Fruit fly (Drosophila melanogaster) whole organism, prepupa: ENCODE measurements around the gene if.

Experiments used
- Blimp-1 ChIP-seq: fragments of 200-800 bp; sonication (Bioruptor generic); optimal IDR thresholded peaks from 3 replicates; lab custom pipeline; 2017; ENCODE audit warnings: missing biosample characterization, missing genetic modification characterization, mild to moderate bottlenecking, moderate library complexity, missing genetic modification reagents
- CG10631 ChIP-seq: fragments of 200-800 bp; sonication (Bioruptor generic); optimal IDR thresholded peaks from 2 replicates; lab custom pipeline; 2016; ENCODE audit warnings: missing biosample characterization, missing genetic modification characterization
- CG10669 ChIP-seq: fragments of 200-800 bp; sonication (Bioruptor generic); optimal IDR thresholded peaks from 3 replicates; lab custom pipeline; 2018; ENCODE audit warnings: missing biosample characterization, mild to moderate bottlenecking, missing genetic modification characterization, moderate library complexity
- CG11294 ChIP-seq: fragments of 200-800 bp; sonication (Bioruptor generic); IDR thresholded peaks from 2 replicates; pipeline ENCODE4 v1.3.6; 2022; ENCODE audit warnings: missing biosample characterization, missing genetic modification characterization
- CG11902 ChIP-seq: fragments of 200-800 bp; sonication (Bioruptor generic); optimal IDR thresholded peaks from 3 replicates; lab custom pipeline; 2016; ENCODE audit warnings: missing biosample characterization, missing genetic modification characterization
- CG15336 ChIP-seq: fragments of 200-800 bp; sonication (Bioruptor generic); IDR thresholded peaks from 2 replicates; pipeline ENCODE4 v1.3.6; 2022; ENCODE audit warnings: missing biosample characterization, missing genetic modification characterization
- CG1621 ChIP-seq: fragments of 200-800 bp; sonication (Bioruptor generic); optimal IDR thresholded peaks from 3 replicates; lab custom pipeline; 2018; ENCODE audit warnings: missing biosample characterization, mild to moderate bottlenecking, missing genetic modification characterization
- CG16779 ChIP-seq: fragments of 200-800 bp; sonication (Bioruptor generic); optimal IDR thresholded peaks from 3 replicates; lab custom pipeline; 2017; ENCODE audit warnings: missing biosample characterization, mild to moderate bottlenecking, missing genetic modification characterization
- CG3032 ChIP-seq: fragments of 200-800 bp; optimal IDR thresholded peaks from 2 replicates; lab custom pipeline; 2019; ENCODE audit warnings: missing biosample characterization, mild to moderate bottlenecking, missing genetic modification characterization, moderate library complexity
- CG31627 ChIP-seq: fragments of 200-800 bp; sonication (Bioruptor generic); optimal IDR thresholded peaks from 3 replicates; lab custom pipeline; 2016; ENCODE audit warnings: missing biosample characterization, missing genetic modification characterization
- CG32006 ChIP-seq: fragments of 200-800 bp; sonication (Bioruptor generic); optimal IDR thresholded peaks from 3 replicates; lab custom pipeline; 2017; ENCODE audit warnings: missing biosample characterization, mild to moderate bottlenecking, missing genetic modification characterization
- CG34406 ChIP-seq: fragments of 200-800 bp; sonication (Bioruptor generic); optimal IDR thresholded peaks from 3 replicates; lab custom pipeline; 2016; ENCODE audit warnings: missing biosample characterization, missing genetic modification characterization
- CG3919 ChIP-seq: fragments of 200-800 bp; sonication (Bioruptor generic); optimal IDR thresholded peaks from 3 replicates; lab custom pipeline; 2016; ENCODE audit warnings: missing biosample characterization, missing genetic modification characterization
- CG6163 ChIP-seq: fragments of 200-800 bp; sonication (Bioruptor generic); IDR thresholded peaks from 3 replicates; pipeline ENCODE4 v1.3.6; 2022; ENCODE audit warnings: missing biosample characterization, missing genetic modification characterization
- CG6276 ChIP-seq: fragments of 200-800 bp; sonication (Bioruptor generic); optimal IDR thresholded peaks from 2 replicates; lab custom pipeline; 2017; ENCODE audit warnings: missing biosample characterization, mild to moderate bottlenecking, missing genetic modification characterization
- CG6792 ChIP-seq: fragments of 200-800 bp; sonication (Bioruptor generic); optimal IDR thresholded peaks from 3 replicates; lab custom pipeline; 2016; ENCODE audit warnings: missing biosample characterization, missing genetic modification characterization
- CG6808 ChIP-seq: fragments of 200-800 bp; sonication (Bioruptor generic); optimal IDR thresholded peaks from 3 replicates; lab custom pipeline; 2017; ENCODE audit warnings: missing biosample characterization, missing genetic modification characterization, mild to moderate bottlenecking, moderate library complexity, missing genetic modification reagents
- CG6854 ChIP-seq: fragments of 200-800 bp; sonication (Bioruptor generic); optimal IDR thresholded peaks from 2 replicates; lab custom pipeline; 2017; ENCODE audit warnings: missing biosample characterization, mild to moderate bottlenecking, missing genetic modification characterization
- CG8319 ChIP-seq: fragments of 200-800 bp; sonication (Bioruptor generic); optimal IDR thresholded peaks from 3 replicates; lab custom pipeline; 2016; ENCODE audit warnings: missing biosample characterization, missing genetic modification characterization
- CG8632 ChIP-seq: fragments of 200-800 bp; sonication (Bioruptor generic); optimal IDR thresholded peaks from 3 replicates; lab custom pipeline; 2016; ENCODE audit warnings: missing biosample characterization, missing genetic modification characterization
- CG9139 ChIP-seq: fragments of 200-800 bp; sonication (Bioruptor generic); optimal IDR thresholded peaks from 3 replicates; lab custom pipeline; 2017; ENCODE audit warnings: missing biosample characterization, mild to moderate bottlenecking, missing genetic modification characterization
- Eip75B ChIP-seq: fragments of 200-800 bp; sonication (Bioruptor generic); optimal IDR thresholded peaks from 3 replicates; lab custom pipeline; 2016; ENCODE audit warnings: missing biosample characterization, missing genetic modification characterization
- Eip78C ChIP-seq: fragments of 200-800 bp; sonication (Bioruptor generic); peaks from one replicate; lab custom pipeline; 2016; ENCODE audit warnings: missing biosample characterization, missing genetic modification characterization
- Ets21C ChIP-seq: fragments of 200-800 bp; sonication (Bioruptor generic); optimal IDR thresholded peaks from 3 replicates; lab custom pipeline; 2016; ENCODE audit warnings: missing biosample characterization, missing genetic modification characterization
- Gug ChIP-seq: fragments of 200-800 bp; sonication (Bioruptor generic); IDR thresholded peaks from 2 replicates; pipeline ENCODE4 v1.3.6; 2022; ENCODE audit warnings: missing biosample characterization, missing genetic modification characterization
- Hr38 ChIP-seq: sonication (Bioruptor generic); optimal IDR thresholded peaks from 2 replicates; lab custom pipeline; 2016; ENCODE audit warnings: missing biosample characterization, missing genetic modification characterization
- Hr39 ChIP-seq: fragments of 200-800 bp; sonication (Bioruptor generic); optimal IDR thresholded peaks from 2 replicates; lab custom pipeline; 2016; ENCODE audit warnings: missing biosample characterization, missing genetic modification characterization
- Lpt ChIP-seq: fragments of 200-800 bp; sonication (Bioruptor generic); optimal IDR thresholded peaks from 3 replicates; lab custom pipeline; 2016; ENCODE audit warnings: missing biosample characterization, missing genetic modification characterization
- OdsH ChIP-seq: fragments of 200-800 bp; sonication (Bioruptor generic); optimal IDR thresholded peaks from 3 replicates; lab custom pipeline; 2016; ENCODE audit warnings: missing biosample characterization, missing genetic modification characterization
- Smox ChIP-seq: fragments of 200-800 bp; sonication (Bioruptor generic); optimal IDR thresholded peaks from 3 replicates; lab custom pipeline; 2016; ENCODE audit warnings: missing biosample characterization, missing genetic modification characterization
- Sox102F ChIP-seq: fragments of 200-800 bp; sonication (Bioruptor generic); optimal IDR thresholded peaks from 2 replicates; lab custom pipeline; 2016; ENCODE audit warnings: missing biosample characterization, mild to moderate bottlenecking, missing genetic modification characterization
- Sox14 ChIP-seq: fragments of 200-800 bp; sonication (Bioruptor generic); optimal IDR thresholded peaks from 3 replicates; lab custom pipeline; 2016; ENCODE audit warnings: missing biosample characterization, missing genetic modification characterization
- achi ChIP-seq: fragments of 200-800 bp; sonication (Bioruptor generic); optimal IDR thresholded peaks from 3 replicates; lab custom pipeline; 2016; ENCODE audit warnings: missing biosample characterization, missing genetic modification characterization
- acj6 ChIP-seq: fragments of 200-800 bp; sonication (Bioruptor generic); optimal IDR thresholded peaks from 3 replicates; lab custom pipeline; 2016; ENCODE audit warnings: missing biosample characterization, missing genetic modification characterization
- cyc ChIP-seq: fragments of 200-800 bp; sonication (Bioruptor generic); optimal IDR thresholded peaks from 3 replicates; lab custom pipeline; 2016; ENCODE audit warnings: missing biosample characterization, missing genetic modification characterization
- dsx ChIP-seq: fragments of 200-800 bp; optimal IDR thresholded peaks from 3 replicates; lab custom pipeline; 2019; ENCODE audit warnings: missing biosample characterization, mild to moderate bottlenecking, missing genetic modification characterization, moderate library complexity; ENCODE audit not compliant: poor library complexity, severe bottlenecking
- eg ChIP-seq: fragments of 200-800 bp; sonication (Bioruptor generic); IDR thresholded peaks from 3 replicates; pipeline ENCODE4 v1.3.6; 2022; ENCODE audit warnings: missing biosample characterization, missing genetic modification characterization
- esn ChIP-seq: fragments of 200-800 bp; sonication (Bioruptor generic); optimal IDR thresholded peaks from 2 replicates; lab custom pipeline; 2016; ENCODE audit warnings: missing biosample characterization, mild to moderate bottlenecking, missing genetic modification characterization, moderate library complexity
- fd59A ChIP-seq: fragments of 200-800 bp; sonication (Bioruptor generic); optimal IDR thresholded peaks from 2 replicates; lab custom pipeline; 2017; ENCODE audit warnings: missing biosample characterization, mild to moderate bottlenecking, missing genetic modification characterization, missing genetic modification reagents
- fd85E ChIP-seq: fragments of 200-800 bp; sonication (Bioruptor generic); optimal IDR thresholded peaks from 3 replicates; lab custom pipeline; 2016; ENCODE audit warnings: missing biosample characterization, missing genetic modification characterization
- fkh ChIP-seq: fragments of 200-800 bp; sonication (Bioruptor generic); optimal IDR thresholded peaks from 3 replicates; lab custom pipeline; 2017; ENCODE audit warnings: missing biosample characterization, mild to moderate bottlenecking, missing genetic modification characterization, moderate library complexity
- lz ChIP-seq: fragments of 200-800 bp; sonication (Bioruptor generic); optimal IDR thresholded peaks from 3 replicates; lab custom pipeline; 2016; ENCODE audit warnings: missing biosample characterization, missing genetic modification characterization
- net ChIP-seq: fragments of 200-800 bp; sonication (Bioruptor generic); optimal IDR thresholded peaks from 3 replicates; lab custom pipeline; 2016; ENCODE audit warnings: missing biosample characterization, missing genetic modification characterization
- pdm3 ChIP-seq: fragments of 200-800 bp; sonication (Bioruptor generic); optimal IDR thresholded peaks from 3 replicates; lab custom pipeline; 2016; ENCODE audit warnings: missing biosample characterization, missing genetic modification characterization
- salr ChIP-seq, 2 experiments: fragments of 200-800 bp; sonication (Bioruptor generic); optimal IDR thresholded peaks; 3 replicates each; lab custom pipeline; 2016 to 2018; ENCODE audit warnings: missing biosample characterization in 2 of 2, missing genetic modification characterization in 2 of 2, mild to moderate bottlenecking in 1 of 2
- ss ChIP-seq, 2 experiments: fragments of 200-800 bp; sonication (Bioruptor generic); optimal IDR thresholded peaks; 2 replicates in 1 of 2; 3 replicates in 1 of 2; lab custom pipeline; 2017 to 2018; ENCODE audit warnings: mild to moderate bottlenecking in 2 of 2, missing biosample characterization in 2 of 2, missing genetic modification characterization in 2 of 2, moderate library complexity in 1 of 2
- svp ChIP-seq: fragments of 200-800 bp; sonication (Bioruptor generic); peaks from one replicate; lab custom pipeline; 2016; ENCODE audit warnings: missing biosample characterization, missing genetic modification characterization
- topi ChIP-seq: fragments of 200-800 bp; sonication (Bioruptor generic); optimal IDR thresholded peaks from 3 replicates; lab custom pipeline; 2016; ENCODE audit warnings: missing biosample characterization, missing genetic modification characterization

Gene if

dm6 chrX:16765809-16766208 is 17.4 kb downstream of the if start (continued):
- TF ChIP-seq dsx (GFP tag; lab: Kevin White, UChicago) (peak; percentile 4), Hr39 (GFP tag; lab: Kevin White, UChicago) (no peak), net (GFP tag; lab: Kevin White, UChicago) (no peak), CG10669 (GFP tag; lab: Kevin White, UChicago) (no peak), CG9139 (GFP tag; lab: Kevin White, UChicago) (no peak), CG10631 (GFP tag; lab: Kevin White, UChicago) (peak; percentile 42), CG6854 (GFP tag; lab: Kevin White, UChicago) (no peak), CG8632 (GFP tag; lab: Kevin White, UChicago) (peak; percentile 30), CG11294 (GFP tag; lab: Robert Waterston, UW) (no peak), ss (GFP tag; optimal IDR thresholded peaks at IDR 0.05; lab: Kevin White, UChicago) (peak in 1 of 2 experiments; percentile 24), Eip75B (GFP tag; lab: Kevin White, UChicago) (peak; percentile 37), CG31627 (GFP tag; lab: Kevin White, UChicago) (no peak), CG1621 (tag; lab: Kevin White, UChicago) (no peak), esn (no peak), CG34406 (GFP tag; lab: Kevin White, UChicago) (no peak), lz (GFP tag; lab: Kevin White, UChicago) (no peak), Sox102F (GFP tag; lab: Kevin White, UChicago) (no peak), acj6 (GFP tag; lab: Kevin White, UChicago) (peak; percentile 40), CG6276 (no peak), CG3919 (GFP tag; lab: Kevin White, UChicago) (peak; percentile 7), CG32006 (GFP tag; lab: Kevin White, UChicago) (peak; percentile 55), CG16779 (tag; lab: Kevin White, UChicago) (no peak), Sox14 (peak; percentile 30), Blimp-1 (no peak), fd59A (GFP tag; lab: Kevin White, UChicago) (peak; percentile 2), OdsH (GFP tag; lab: Kevin White, UChicago) (peak; percentile 54), topi (peak; percentile 1), Eip78C (peak; percentile 84), Lpt (GFP tag; lab: Kevin White, UChicago) (peak; percentile 56), Smox (GFP tag; lab: Kevin White, UChicago) (peak; percentile 7), Ets21C (GFP tag; lab: Kevin White, UChicago) (no peak), eg (GFP tag; lab: Robert Waterston, UW) (0 out of 3 replicates have a peak, but pooled peaks have one; percentile 38), CG11902 (GFP tag; lab: Kevin White, UChicago) (no peak)

DNA sequence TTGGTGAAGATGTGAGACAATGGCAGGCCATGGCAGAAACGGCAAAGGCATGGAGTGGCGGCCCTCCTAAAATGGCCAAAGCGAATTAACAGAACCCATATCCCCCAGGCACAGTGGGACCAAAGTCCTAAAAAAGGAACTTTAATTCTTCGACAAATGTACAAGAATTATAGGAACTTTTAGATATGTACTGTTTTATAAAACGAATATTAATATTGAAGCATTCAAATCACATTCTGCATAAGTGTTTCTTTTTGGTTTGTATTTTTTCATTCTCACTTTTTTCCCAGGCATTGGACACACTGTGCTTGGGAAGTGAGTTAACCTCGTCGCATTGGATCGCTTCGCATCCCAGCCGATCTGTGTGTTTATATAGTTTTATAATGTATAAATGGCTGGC is 18.3 kb downstream of the if start:
- TF ChIP-seq Sox102F (GFP tag; lab: Kevin White, UChicago): peak; percentile 26
- peak; percentile 36 for TF ChIP-seq CG15336 (GFP tag; lab: Robert Waterston, UW)
- TF ChIP-seq Hr38 (GFP tag; lab: Kevin White, UChicago): no peak
- TF ChIP-seq pdm3 (GFP tag; lab: Kevin White, UChicago): peak; percentile 9
- TF ChIP-seq Eip75B (GFP tag; lab: Kevin White, UChicago): peak; percentile 19
- TF ChIP-seq CG6276: peak; percentile 24
- TF ChIP-seq acj6 (GFP tag; lab: Kevin White, UChicago): peak; percentile 18
- TF ChIP-seq fd85E (GFP tag; lab: Kevin White, UChicago): no peak
- peak; percentile 28 for TF ChIP-seq CG3919 (GFP tag; lab: Kevin White, UChicago)
- TF ChIP-seq ss (GFP tag; optimal IDR thresholded peaks at IDR 0.05; lab: Kevin White, UChicago): peak; percentile 59 to 70
- TF ChIP-seq esn: peak; percentile 53
- no peak for TF ChIP-seq CG8319 (GFP tag; lab: Kevin White, UChicago)
- no peak for TF ChIP-seq CG16779 (tag; lab: Kevin White, UChicago)
- TF ChIP-seq Gug (GFP tag; lab: Robert Waterston, UW): no peak
- TF ChIP-seq CG6163 (GFP tag; lab: Robert Waterston, UW): no peak
- TF ChIP-seq CG6808 (GFP tag; lab: Kevin White, UChicago): peak; percentile 39
- no peak for TF ChIP-seq eg (GFP tag; lab: Robert Waterston, UW)
- TF ChIP-seq Eip78C: peak; percentile 91
- TF ChIP-seq fkh (GFP tag; lab: Kevin White, UChicago): no peak
- no peak for TF ChIP-seq cyc
- TF ChIP-seq topi: peak; percentile 47
- TF ChIP-seq Ets21C (GFP tag; lab: Kevin White, UChicago): no peak
- peak; percentile 42 for TF ChIP-seq achi (GFP tag; lab: Kevin White, UChicago)
- peak; percentile 23 for TF ChIP-seq CG3032 (tag; lab: Kevin White, UChicago)
- TF ChIP-seq salr (GFP tag; optimal IDR thresholded peaks at IDR 0.05; lab: Kevin White, UChicago): peak in 1 of 2 experiments; percentile 34
- no peak for TF ChIP-seq CG9139 (GFP tag; lab: Kevin White, UChicago)
- no peak for TF ChIP-seq Hr39 (GFP tag; lab: Kevin White, UChicago)
- peak; percentile 8 for TF ChIP-seq CG1621 (tag; lab: Kevin White, UChicago)
- peak; percentile 14 for TF ChIP-seq fd59A (GFP tag; lab: Kevin White, UChicago)
- peak; percentile 86 for TF ChIP-seq svp (GFP tag; lab: Kevin White, UChicago)
- TF ChIP-seq dsx (GFP tag; lab: Kevin White, UChicago): peak; percentile 62
- peak; percentile 31 for TF ChIP-seq CG6792 (GFP tag; lab: Kevin White, UChicago)
